Worm (Caenorhabditis elegans) whole organism, late embryonic: ENCODE data around the gene Y116A8A.150.

Source experiments
- F13H6.1 ChIP-seq: sonication (generic microtip); optimal IDR thresholded peaks from 2 replicates; lab custom pipeline; 2016; ENCODE audit warnings: missing genetic modification characterization, missing compliant biosample characterization
- K09A11.1 ChIP-seq: sonication (generic microtip); optimal IDR thresholded peaks from 2 replicates; lab custom pipeline; 2017; ENCODE audit warnings: antibody characterized with exemption, mild to moderate bottlenecking, missing genetic modification characterization, missing compliant biosample characterization; ENCODE audit not compliant: insufficient read depth
- T23F11.4 ChIP-seq: fragments of 200-800 bp; sonication (Bioruptor generic); optimal IDR thresholded peaks from 2 replicates; lab custom pipeline; 2018; ENCODE audit warnings: mild to moderate bottlenecking, missing genetic modification characterization, missing compliant biosample characterization
- ceh-14 ChIP-seq: sonication (generic microtip); optimal IDR thresholded peaks from 2 replicates; lab custom pipeline; 2016; ENCODE audit warnings: missing genotype, missing genetic modification characterization, missing compliant biosample characterization
- ceh-18 ChIP-seq: sonication (generic microtip); optimal IDR thresholded peaks from 2 replicates; lab custom pipeline; 2016; ENCODE audit warnings: missing genetic modification characterization, missing compliant biosample characterization
- ceh-19 ChIP-seq: fragments of 200-800 bp; sonication (Bioruptor generic); optimal IDR thresholded peaks from 2 replicates; lab custom pipeline; 2018; ENCODE audit warnings: mild to moderate bottlenecking, missing genetic modification characterization, missing compliant biosample characterization
- ceh-24 ChIP-seq: sonication (generic microtip); optimal IDR thresholded peaks from 2 replicates; lab custom pipeline; 2016; ENCODE audit warnings: mild to moderate bottlenecking, missing genetic modification characterization, missing compliant biosample characterization
- ceh-31 ChIP-seq: sonication (generic microtip); optimal IDR thresholded peaks from 2 replicates; lab custom pipeline; 2016; ENCODE audit warnings: missing genetic modification characterization, missing compliant biosample characterization
- ceh-34 ChIP-seq: sonication (generic microtip); optimal IDR thresholded peaks from 2 replicates; lab custom pipeline; 2016; ENCODE audit warnings: mild to moderate bottlenecking, missing genetic modification characterization, missing compliant biosample characterization
- ceh-48 ChIP-seq: sonication (generic microtip); optimal IDR thresholded peaks from 2 replicates; lab custom pipeline; 2016; ENCODE audit warnings: missing genetic modification characterization, inconsistent platforms, missing compliant biosample characterization
- ceh-9 ChIP-seq: sonication (generic microtip); optimal IDR thresholded peaks from 2 replicates; lab custom pipeline; 2016; ENCODE audit warnings: mild to moderate bottlenecking, missing genetic modification characterization, inconsistent platforms, missing compliant biosample characterization
- dmd-4 ChIP-seq: sonication (generic microtip); optimal IDR thresholded peaks from 2 replicates; lab custom pipeline; 2016; ENCODE audit warnings: borderline replicate concordance, missing genetic modification characterization, missing compliant biosample characterization
- dve-1 ChIP-seq: sonication (generic microtip); optimal IDR thresholded peaks from 2 replicates; lab custom pipeline; 2017; ENCODE audit warnings: antibody characterized with exemption, mild to moderate bottlenecking, missing genetic modification characterization, missing compliant biosample characterization
- ets-4 ChIP-seq: sonication (generic microtip); optimal IDR thresholded peaks from 2 replicates; lab custom pipeline; 2016; ENCODE audit warnings: missing genetic modification characterization, missing compliant biosample characterization
- fkh-10 ChIP-seq: fragments of 150-350 bp; optimal IDR thresholded peaks from 2 replicates; lab custom pipeline; 2014; ENCODE audit warnings: missing biosample characterization, missing genetic modification reagents, missing genetic modification characterization
- fkh-6 ChIP-seq: sonication (generic microtip); optimal IDR thresholded peaks from 2 replicates; lab custom pipeline; 2016; ENCODE audit warnings: missing genetic modification characterization, missing compliant biosample characterization
- gmeb-2 ChIP-seq: sonication (generic microtip); optimal IDR thresholded peaks from 2 replicates; lab custom pipeline; 2016; ENCODE audit warnings: missing genetic modification characterization, inconsistent platforms, missing compliant biosample characterization
- hlh-15 ChIP-seq: sonication (generic microtip); optimal IDR thresholded peaks from 2 replicates; lab custom pipeline; 2016; ENCODE audit warnings: missing genetic modification characterization, missing compliant biosample characterization
- hlh-8 ChIP-seq: sonication (generic microtip); optimal IDR thresholded peaks from 2 replicates; lab custom pipeline; 2016; ENCODE audit warnings: missing genotype, missing genetic modification characterization, missing compliant biosample characterization
- lin-11 ChIP-seq: fragments of 200-800 bp; sonication (Bioruptor generic); optimal IDR thresholded peaks from 2 replicates; lab custom pipeline; 2018; ENCODE audit warnings: mild to moderate bottlenecking, missing genetic modification characterization, missing compliant biosample characterization
- madf-2 ChIP-seq: sonication (generic microtip); optimal IDR thresholded peaks from 2 replicates; lab custom pipeline; 2017; ENCODE audit warnings: missing genetic modification characterization, missing compliant biosample characterization
- mec-3 ChIP-seq: sonication (generic microtip); optimal IDR thresholded peaks from 2 replicates; lab custom pipeline; 2016; ENCODE audit warnings: borderline replicate concordance, missing genetic modification characterization, missing compliant biosample characterization
- nhr-232 ChIP-seq: sonication (generic microtip); optimal IDR thresholded peaks from 2 replicates; lab custom pipeline; 2016; ENCODE audit warnings: missing genetic modification characterization, missing compliant biosample characterization
- pag-3 ChIP-seq: sonication (generic microtip); optimal IDR thresholded peaks from 2 replicates; lab custom pipeline; 2016; ENCODE audit warnings: missing compliant biosample characterization, missing genetic modification characterization, borderline replicate concordance
- pha-4 ChIP-seq: fragments of 150-350 bp; optimal IDR thresholded peaks from 2 replicates; lab custom pipeline; 2018; ENCODE audit warnings: missing biosample characterization, missing genetic modification reagents, missing genetic modification characterization
- ref-2 ChIP-seq: sonication (generic microtip); optimal IDR thresholded peaks from 2 replicates; lab custom pipeline; 2016; ENCODE audit warnings: missing genetic modification characterization, missing compliant biosample characterization
- rnt-1 ChIP-seq: sonication (generic microtip); optimal IDR thresholded peaks from 2 replicates; lab custom pipeline; 2016; ENCODE audit warnings: missing genetic modification characterization, missing compliant biosample characterization
- sdc-2 ChIP-seq: sonication (generic microtip); optimal IDR thresholded peaks from 2 replicates; lab custom pipeline; 2016; ENCODE audit warnings: missing genotype, missing genetic modification characterization, missing compliant biosample characterization
- sox-2 ChIP-seq: fragments of 200-800 bp; sonication (Bioruptor generic); IDR thresholded peaks from 2 replicates; pipeline ENCODE4 v1.3.6; 2022; ENCODE audit warnings: missing genetic modification reagents, missing genetic modification characterization, missing compliant biosample characterization
- sox-4 ChIP-seq: sonication (generic microtip); optimal IDR thresholded peaks from 2 replicates; lab custom pipeline; 2017; ENCODE audit warnings: mild to moderate bottlenecking, missing genetic modification characterization, inconsistent platforms, missing compliant biosample characterization
- syd-9 ChIP-seq: sonication (generic microtip); optimal IDR thresholded peaks from 2 replicates; lab custom pipeline; 2016; ENCODE audit warnings: mild to moderate bottlenecking, missing genetic modification characterization, moderate library complexity, missing compliant biosample characterization
- ttx-3 ChIP-seq: sonication (generic microtip); optimal IDR thresholded peaks from 2 replicates; lab custom pipeline; 2016; ENCODE audit warnings: missing genetic modification reagents, missing genetic modification characterization, missing compliant biosample characterization
- unc-42 ChIP-seq: sonication (generic microtip); optimal IDR thresholded peaks from 2 replicates; lab custom pipeline; 2016; ENCODE audit warnings: missing genotype, missing genetic modification characterization, missing compliant biosample characterization
- unc-55 ChIP-seq: sonication (generic microtip); optimal IDR thresholded peaks from 2 replicates; lab custom pipeline; 2017; ENCODE audit warnings: missing biosample characterization, missing genetic modification reagents, missing genetic modification characterization
- zip-5 ChIP-seq: sonication (generic microtip); optimal IDR thresholded peaks from 2 replicates; lab custom pipeline; 2016; ENCODE audit warnings: missing genetic modification characterization, missing compliant biosample characterization
- ztf-16 ChIP-seq: sonication (generic microtip); optimal IDR thresholded peaks from 2 replicates; lab custom pipeline; 2017; ENCODE audit warnings: missing genetic modification characterization, missing compliant biosample characterization

The Y116A8A.150 gene

ce11 chrIV:16863431-16863895 lies 20.7 kb upstream of the Y116A8A.150 start, which contains the start of the genes mel-46 and lsy-13 (continued):
- TF ChIP-seq K09A11.1 (peak; percentile 72), lin-11 (peak; percentile 44), ceh-48 (tag; lab: Kevin White, UChicago) (peak; percentile 53), ceh-31 (peak; percentile 60), ceh-34 (tag; lab: Kevin White, UChicago) (peak; percentile 77), ceh-19 (GFP tag; lab: Kevin White, UChicago) (peak; percentile 53), rnt-1 (tag; lab: Kevin White, UChicago) (peak; percentile 27), F13H6.1 (tag; lab: Kevin White, UChicago) (peak; percentile 39), sdc-2 (no peak)

- TF ChIP-seq zip-5 (tag; lab: Kevin White, UChicago) (no peak), ceh-24 (tag; lab: Kevin White, UChicago) (no peak), ceh-9 (tag; lab: Kevin White, UChicago) (no peak), unc-55 (GFP tag; lab: Kevin White, UChicago) (no peak), ztf-16 (tag; lab: Kevin White, UChicago) (no peak), pag-3 (tag; lab: Kevin White, UChicago) (no peak), sox-2 (GFP tag; lab: Robert Waterston, UW) (no peak), hlh-8 (tag; lab: Kevin White, UChicago) (no peak), unc-42 (tag; lab: Kevin White, UChicago) (no peak), mec-3 (tag; lab: Kevin White, UChicago) (no peak), gmeb-2 (tag; lab: Kevin White, UChicago) (no peak), madf-2 (tag; lab: Kevin White, UChicago) (no peak), dmd-4 (no peak), T23F11.4 (GFP tag; lab: Kevin White, UChicago) (no peak)
Measured at ce11 chrIV:16860702-16861101, 17.9 kb upstream of the Y116A8A.150 start.

ce11 chrIV:16854790-16855189 lies 12.0 kb upstream of the Y116A8A.150 start, which contains the start of gene map-2:
map-2 (minus strand) TSS chrIV:16854890.
- no peak for TF ChIP-seq rnt-1 (tag; lab: Kevin White, UChicago)
- no peak for TF ChIP-seq nhr-232 (tag; lab: Kevin White, UChicago)
- no peak for TF ChIP-seq unc-55 (GFP tag; lab: Kevin White, UChicago)
- no peak for TF ChIP-seq hlh-8 (tag; lab: Kevin White, UChicago)
- TF ChIP-seq ceh-31 = no peak
- TF ChIP-seq fkh-10 (GFP tag; lab: Kevin White, UChicago) = no peak
- no peak for TF ChIP-seq syd-9 (tag; lab: Kevin White, UChicago)
- TF ChIP-seq K09A11.1 = no peak
- no peak for TF ChIP-seq zip-5 (tag; lab: Kevin White, UChicago)
- TF ChIP-seq pag-3 (tag; lab: Kevin White, UChicago) = no peak
- TF ChIP-seq ceh-14 (tag; lab: Kevin White, UChicago) = no peak
- TF ChIP-seq ets-4 = no peak
- no peak for TF ChIP-seq hlh-15
- TF ChIP-seq dve-1 (tag; lab: Kevin White, UChicago) = no peak
- TF ChIP-seq ttx-3 (tag; lab: Kevin White, UChicago) = no peak

- TF ChIP-seq ceh-18 (tag; lab: Kevin White, UChicago) = peak; percentile 4
Measured at ce11 chrIV:16845376-16845775, 2.6 kb upstream of the Y116A8A.150 start.

ce11 chrIV:16831366-16831765 lies 11.4 kb downstream of the Y116A8A.150 start, which contains the start of gene clec-194:
clec-194 (plus strand) TSS chrIV:16831666.
- TF ChIP-seq hlh-15 (no peak), T23F11.4 (GFP tag; lab: Kevin White, UChicago) (no peak), madf-2 (tag; lab: Kevin White, UChicago) (no peak), hlh-8 (tag; lab: Kevin White, UChicago) (no peak), sox-4 (tag; lab: Kevin White, UChicago) (no peak), pha-4 (tag; lab: Kevin White, UChicago) (no peak), fkh-6 (tag; lab: Kevin White, UChicago) (no peak), ref-2 (tag; lab: Kevin White, UChicago) (no peak), nhr-232 (tag; lab: Kevin White, UChicago) (no peak), dve-1 (tag; lab: Kevin White, UChicago) (no peak)
- TF ChIP-seq, all 69 proteins: peak for 0
